Fruit fly (Drosophila melanogaster) whole organism, embryonic: ENCODE results near the gene CG42514.

Source experiments
- Bteb2 ChIP-seq: fragments of 200-800 bp; sonication (Bioruptor generic); optimal IDR thresholded peaks from 2 replicates; lab custom pipeline; 2016; ENCODE audit warnings: missing biosample characterization, missing genetic modification characterization
- CG11504 ChIP-seq: fragments of 200-800 bp; sonication (Bioruptor generic); optimal IDR thresholded peaks from 3 replicates; lab custom pipeline; 2019; ENCODE audit warnings: missing biosample characterization, mild to moderate bottlenecking, missing genetic modification characterization, moderate library complexity
- CG12155 ChIP-seq: fragments of 200-800 bp; sonication (Bioruptor generic); optimal IDR thresholded peaks from 3 replicates; lab custom pipeline; 2016; ENCODE audit warnings: missing biosample characterization, missing genetic modification characterization
- CG12219 ChIP-seq: fragments of 200-800 bp; sonication (Bioruptor generic); optimal IDR thresholded peaks from 3 replicates; lab custom pipeline; 2018; ENCODE audit warnings: missing biosample characterization, mild to moderate bottlenecking, missing genetic modification characterization
- CG1233 ChIP-seq: fragments of 200-800 bp; sonication (Bioruptor generic); optimal IDR thresholded peaks from 4 replicates; lab custom pipeline; 2018; ENCODE audit warnings: missing biosample characterization, mild to moderate bottlenecking, missing genetic modification characterization
- CG13775 ChIP-seq: fragments of 200-800 bp; sonication (Bioruptor generic); optimal IDR thresholded peaks from 3 replicates; lab custom pipeline; 2017; ENCODE audit warnings: missing biosample characterization, mild to moderate bottlenecking, missing genetic modification characterization
- CG15601 ChIP-seq: fragments of 200-800 bp; sonication (Bioruptor generic); optimal IDR thresholded peaks from 3 replicates; lab custom pipeline; 2019; ENCODE audit warnings: missing biosample characterization, mild to moderate bottlenecking, missing genetic modification characterization, moderate library complexity
- CG16813 ChIP-seq: fragments of 200-800 bp; sonication (Bioruptor generic); IDR thresholded peaks from 3 replicates; pipeline ENCODE4 v1.3.6; 2022; ENCODE audit warnings: missing biosample characterization, missing genetic modification characterization; ENCODE audit not compliant: partially characterized antibody
- CG16815 ChIP-seq: fragments of 200-800 bp; sonication (Bioruptor generic); optimal IDR thresholded peaks from 3 replicates; lab custom pipeline; 2017; ENCODE audit warnings: missing biosample characterization, mild to moderate bottlenecking, missing genetic modification characterization
- CG17802 ChIP-seq: fragments of 200-800 bp; sonication (Bioruptor generic); optimal IDR thresholded peaks from 2 replicates; lab custom pipeline; 2018; ENCODE audit warnings: missing biosample characterization, mild to moderate bottlenecking, missing genetic modification characterization, moderate library complexity
- CG18599 ChIP-seq: fragments of 200-800 bp; sonication (Bioruptor generic); optimal IDR thresholded peaks from 3 replicates; lab custom pipeline; 2017; ENCODE audit warnings: missing biosample characterization, missing genetic modification characterization, mild to moderate bottlenecking, moderate library complexity, missing genetic modification reagents
- CG2199 ChIP-seq: fragments of 200-800 bp; sonication (Bioruptor generic); IDR thresholded peaks from 3 replicates; pipeline ENCODE4 v1.3.6; 2022; ENCODE audit warnings: missing biosample characterization, missing genetic modification characterization
- CG2712 ChIP-seq: fragments of 200-800 bp; optimal IDR thresholded peaks from 3 replicates; lab custom pipeline; 2019; ENCODE audit warnings: missing biosample characterization, mild to moderate bottlenecking, missing genetic modification characterization, moderate library complexity
- CG2889 ChIP-seq: fragments of 200-800 bp; sonication (Bioruptor generic); IDR thresholded peaks from 3 replicates; pipeline ENCODE4 v1.3.6; 2022; ENCODE audit warnings: missing biosample characterization, missing genetic modification characterization
- CG3065 ChIP-seq: fragments of 200-800 bp; sonication (Bioruptor generic); optimal IDR thresholded peaks from 2 replicates; lab custom pipeline; 2016; ENCODE audit warnings: missing biosample characterization, missing genetic modification characterization
- CG5953 ChIP-seq: fragments of 200-800 bp; sonication (Bioruptor generic); IDR thresholded peaks from 2 replicates; pipeline ENCODE4 v1.3.6; 2022; ENCODE audit warnings: missing biosample characterization, missing genetic modification characterization
- CG6175 ChIP-seq: fragments of 200-800 bp; sonication (Bioruptor generic); IDR thresholded peaks from 3 replicates; pipeline ENCODE4 v1.3.6; 2022; ENCODE audit warnings: missing biosample characterization, missing genetic modification characterization
- CG7928 ChIP-seq: fragments of 200-800 bp; sonication (Bioruptor generic); optimal IDR thresholded peaks from 2 replicates; lab custom pipeline; 2017; ENCODE audit warnings: missing biosample characterization, mild to moderate bottlenecking, missing genetic modification characterization
- CG7987 ChIP-seq: fragments of 200-800 bp; sonication (Bioruptor generic); optimal IDR thresholded peaks from 2 replicates; lab custom pipeline; 2018; ENCODE audit warnings: missing biosample characterization, mild to moderate bottlenecking, missing genetic modification characterization, moderate library complexity
- CG9437 ChIP-seq: fragments of 200-800 bp; sonication (Bioruptor generic); optimal IDR thresholded peaks from 2 replicates; lab custom pipeline; 2018; ENCODE audit warnings: missing biosample characterization, mild to moderate bottlenecking, missing genetic modification characterization
- CoRest ChIP-seq: fragments of 200-800 bp; sonication (Bioruptor generic); optimal IDR thresholded peaks from 3 replicates; lab custom pipeline; 2018; ENCODE audit warnings: missing biosample characterization, mild to moderate bottlenecking, missing genetic modification characterization, moderate library complexity
- D19A ChIP-seq: fragments of 200-800 bp; optimal IDR thresholded peaks from 3 replicates; lab custom pipeline; 2019; ENCODE audit warnings: missing biosample characterization, mild to moderate bottlenecking, missing genetic modification characterization, moderate library complexity
- D19B ChIP-seq: fragments of 200-800 bp; sonication (Bioruptor generic); optimal IDR thresholded peaks from 2 replicates; lab custom pipeline; 2017; ENCODE audit warnings: missing biosample characterization, mild to moderate bottlenecking, missing genetic modification characterization
- H15 ChIP-seq: fragments of 200-800 bp; sonication (Bioruptor generic); IDR thresholded peaks from 3 replicates; pipeline ENCODE4 v1.3.6; 2022; ENCODE audit warnings: missing biosample characterization, missing genetic modification characterization
- H2.0 ChIP-seq: fragments of 200-800 bp; sonication (Bioruptor generic); IDR thresholded peaks from 2 replicates; pipeline ENCODE4 v1.3.6; 2022; ENCODE audit warnings: missing biosample characterization, missing genetic modification characterization
- HLHmδ ChIP-seq: fragments of 200-800 bp; sonication (Bioruptor generic); optimal IDR thresholded peaks from 2 replicates; lab custom pipeline; 2018; ENCODE audit warnings: missing biosample characterization, mild to moderate bottlenecking, missing genetic modification characterization, moderate library complexity
- Hey ChIP-seq: fragments of 200-800 bp; sonication (Bioruptor generic); optimal IDR thresholded peaks from 3 replicates; lab custom pipeline; 2018; ENCODE audit warnings: missing biosample characterization, mild to moderate bottlenecking, missing genetic modification characterization
- Max ChIP-seq: fragments of 200-800 bp; sonication (Bioruptor generic); optimal IDR thresholded peaks from 2 replicates; lab custom pipeline; 2016; ENCODE audit warnings: missing biosample characterization, mild to moderate bottlenecking, missing genetic modification characterization
- Med ChIP-seq: fragments of 200-800 bp; sonication (Bioruptor generic); peaks from one replicate; lab custom pipeline; 2016; ENCODE audit warnings: missing biosample characterization, missing genetic modification characterization, mild to moderate bottlenecking, inconsistent platforms, moderate library complexity
- Meics ChIP-seq: fragments of 200-800 bp; sonication (Bioruptor generic); optimal IDR thresholded peaks from 2 replicates; lab custom pipeline; 2017; ENCODE audit warnings: missing biosample characterization, mild to moderate bottlenecking, missing genetic modification characterization
- Neu2 ChIP-seq: fragments of 200-800 bp; sonication (Bioruptor generic); optimal IDR thresholded peaks from 3 replicates; lab custom pipeline; 2016; ENCODE audit warnings: missing biosample characterization, missing genetic modification characterization, borderline replicate concordance
- Nf-YB ChIP-seq: fragments of 200-800 bp; sonication (Bioruptor generic); optimal IDR thresholded peaks from 3 replicates; lab custom pipeline; 2019; ENCODE audit warnings: missing biosample characterization, mild to moderate bottlenecking, missing genetic modification characterization, moderate library complexity
- Oli ChIP-seq: fragments of 200-800 bp; sonication (Bioruptor generic); optimal IDR thresholded peaks from 2 replicates; lab custom pipeline; 2018; ENCODE audit warnings: missing biosample characterization, mild to moderate bottlenecking, missing genetic modification characterization, moderate library complexity
- Optix ChIP-seq: fragments of 200-800 bp; sonication (Bioruptor generic); IDR thresholded peaks from 3 replicates; pipeline ENCODE4 v1.3.6; 2022; ENCODE audit warnings: missing biosample characterization, missing genetic modification characterization
- Sry-β ChIP-seq: fragments of 200-800 bp; sonication (Bioruptor generic); optimal IDR thresholded peaks from 2 replicates; lab custom pipeline; 2018; ENCODE audit warnings: missing biosample characterization, mild to moderate bottlenecking, missing genetic modification characterization, moderate library complexity
- Sry-δ ChIP-seq: fragments of 200-800 bp; sonication (Bioruptor generic); optimal IDR thresholded peaks from 2 replicates; lab custom pipeline; 2016; ENCODE audit warnings: missing biosample characterization, missing genetic modification characterization
- Ssrp ChIP-seq: fragments of 200-800 bp; sonication (Bioruptor generic); optimal IDR thresholded peaks from 2 replicates; lab custom pipeline; 2018; ENCODE audit warnings: missing biosample characterization, mild to moderate bottlenecking, missing genetic modification characterization, moderate library complexity
- al ChIP-seq: fragments of 200-800 bp; sonication (Bioruptor generic); IDR thresholded peaks from 2 replicates; pipeline ENCODE4 v1.3.6; 2022; ENCODE audit warnings: missing biosample characterization, missing genetic modification characterization
- cas ChIP-seq: fragments of 200-800 bp; sonication (Bioruptor generic); IDR thresholded peaks from 2 replicates; pipeline ENCODE4 v1.3.6; 2022; ENCODE audit warnings: missing biosample characterization, missing genetic modification characterization
- cato ChIP-seq: fragments of 200-800 bp; sonication (Bioruptor generic); optimal IDR thresholded peaks from 2 replicates; lab custom pipeline; 2016; ENCODE audit warnings: missing biosample characterization, missing genetic modification characterization, borderline replicate concordance
- danr ChIP-seq: fragments of 200-800 bp; sonication (Bioruptor generic); IDR thresholded peaks from 2 replicates; pipeline ENCODE4 v1.3.6; 2022; ENCODE audit warnings: missing biosample characterization, missing genetic modification characterization
- disco-r ChIP-seq: fragments of 200-800 bp; sonication (Bioruptor generic); optimal IDR thresholded peaks from 2 replicates; lab custom pipeline; 2016; ENCODE audit warnings: missing biosample characterization, missing genetic modification characterization
- ems ChIP-seq: fragments of 200-800 bp; sonication (Bioruptor generic); optimal IDR thresholded peaks from 3 replicates; lab custom pipeline; 2016; ENCODE audit warnings: missing biosample characterization, missing genetic modification characterization
- ewg ChIP-seq: fragments of 200-800 bp; sonication (Bioruptor generic); optimal IDR thresholded peaks from 3 replicates; lab custom pipeline; 2017; ENCODE audit warnings: mild to moderate bottlenecking, missing biosample characterization, missing genetic modification reagents, missing genetic modification characterization
- fd64A ChIP-seq: fragments of 200-800 bp; sonication (Bioruptor generic); optimal IDR thresholded peaks from 3 replicates; lab custom pipeline; 2018; ENCODE audit warnings: missing biosample characterization, mild to moderate bottlenecking, missing genetic modification characterization
- hkb ChIP-seq, 2 experiments: fragments of 200-800 bp in 1 of 2; fragments of >200 bp in 1 of 2; sonication (Bioruptor generic) in 1 of 2; IDR thresholded peaks in 1 of 2; optimal IDR thresholded peaks in 1 of 2; 2 replicates each; pipeline versions ENCODE4 v1.3.6 to Lab custom; 2017 to 2022; ENCODE audit warnings: missing biosample characterization in 1 of 2, missing genetic modification characterization in 1 of 2
- lov ChIP-seq, 2 experiments: fragments of 200-800 bp in 1 of 2; fragments of >200 bp in 1 of 2; sonication (Bioruptor generic) in 1 of 2; IDR thresholded peaks in 1 of 2; optimal IDR thresholded peaks in 1 of 2; 2 replicates in 1 of 2; 3 replicates in 1 of 2; pipeline versions ENCODE4 v1.3.6 to Lab custom; 2017 to 2022; ENCODE audit warnings: missing biosample characterization in 1 of 2, missing genetic modification characterization in 1 of 2
- nau ChIP-seq: fragments of 200-800 bp; sonication (Bioruptor generic); optimal IDR thresholded peaks from 3 replicates; lab custom pipeline; 2017; ENCODE audit warnings: missing biosample characterization, mild to moderate bottlenecking, missing genetic modification characterization, missing genetic modification reagents
- rib ChIP-seq: fragments of 200-800 bp; sonication (Bioruptor generic); IDR thresholded peaks from 2 replicates; pipeline ENCODE4 v1.3.6; 2022; ENCODE audit warnings: missing biosample characterization, missing genetic modification characterization
- toy ChIP-seq: fragments of 200-800 bp; sonication (Bioruptor generic); IDR thresholded peaks from 2 replicates; pipeline ENCODE4 v1.3.6; 2022; ENCODE audit warnings: missing biosample characterization, missing genetic modification characterization

CG42514 gene

DNA sequence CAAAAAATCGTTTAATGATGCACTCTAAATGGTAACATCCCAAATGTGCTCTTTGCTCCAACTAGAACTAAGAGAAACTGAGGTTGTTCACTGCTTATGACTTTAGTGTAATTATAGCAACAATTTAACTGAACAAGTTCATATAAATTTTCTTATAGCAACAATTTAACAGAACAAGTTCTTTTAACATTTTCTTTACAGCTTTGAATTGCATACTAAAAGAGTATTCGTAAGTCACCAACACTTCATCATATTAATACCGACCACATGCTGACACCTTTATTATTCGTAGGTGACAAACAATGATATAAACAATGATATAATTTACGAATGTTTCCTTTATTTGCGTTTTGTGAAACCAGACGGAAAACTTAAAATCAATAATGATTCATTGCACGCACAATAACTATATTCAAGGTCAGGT is 1.4 kb downstream of the CG42514 start (continued):
- TF ChIP-seq Bteb2 (GFP tag; lab: Kevin White, UChicago), result no peak
- peak; percentile 79 for TF ChIP-seq Med (GFP tag; lab: Kevin White, UChicago)
- no peak for TF ChIP-seq Ssrp (tag; lab: Kevin White, UChicago)
- no peak for TF ChIP-seq al (GFP tag; lab: Robert Waterston, UW)
- no peak for TF ChIP-seq Nf-YB
- no peak for TF ChIP-seq CG2889 (GFP tag; lab: Robert Waterston, UW)
- TF ChIP-seq CG12155 (GFP tag; lab: Kevin White, UChicago), result no peak
- TF ChIP-seq fd64A (GFP tag; lab: Kevin White, UChicago), result no peak
- peak; percentile 45 for TF ChIP-seq nau (GFP tag; lab: Kevin White, UChicago)
- TF ChIP-seq CG15601 (tag; lab: Kevin White, UChicago), result peak; percentile 31
- no peak for TF ChIP-seq CG3065 (GFP tag; lab: Kevin White, UChicago)
- TF ChIP-seq HLHmδ (GFP tag; lab: Kevin White, UChicago), result no peak
- no peak for TF ChIP-seq CG17802 (tag; lab: Kevin White, UChicago)
- peak; percentile 18 for TF ChIP-seq CoRest (tag; lab: Kevin White, UChicago)
- TF ChIP-seq Optix (GFP tag; lab: Robert Waterston, UW), result no peak
- no peak for TF ChIP-seq lov (optimal IDR thresholded peaks at IDR 0.05; lab: Kevin White, UChicago)
- TF ChIP-seq lov (GFP tag; IDR thresholded peaks at IDR 0.05; lab: Robert Waterston, UW), result no peak
- TF ChIP-seq CG2199 (GFP tag; lab: Robert Waterston, UW), result no peak
- no peak for TF ChIP-seq ems
- no peak for TF ChIP-seq H15 (GFP tag; lab: Robert Waterston, UW)
- no peak for TF ChIP-seq Max (GFP tag; lab: Kevin White, UChicago)
- TF ChIP-seq rib (GFP tag; lab: Robert Waterston, UW), result no peak
- TF ChIP-seq D19B, result no peak
- TF ChIP-seq CG13775 (GFP tag; lab: Kevin White, UChicago), result no peak
- no peak for TF ChIP-seq ewg (GFP tag; lab: Kevin White, UChicago)
- no peak for TF ChIP-seq Hey (tag; lab: Kevin White, UChicago)
- no peak for TF ChIP-seq hkb (optimal IDR thresholded peaks at IDR 0.05; lab: Kevin White, UChicago)
- no peak for TF ChIP-seq hkb (GFP tag; IDR thresholded peaks at IDR 0.05; lab: Robert Waterston, UW)
- peak; percentile 20 for TF ChIP-seq Meics (GFP tag; lab: Kevin White, UChicago)
- no peak for TF ChIP-seq CG1233 (GFP tag; lab: Kevin White, UChicago)
- TF ChIP-seq CG16815 (GFP tag; lab: Kevin White, UChicago), result no peak
- peak; percentile 94 for TF ChIP-seq D19A (tag; lab: Kevin White, UChicago)
- no peak for TF ChIP-seq cato
- no peak for TF ChIP-seq CG7928
- TF ChIP-seq CG11504 (tag; lab: Kevin White, UChicago), result peak; percentile 50
- TF ChIP-seq Neu2, result no peak
- TF ChIP-seq CG2712 (tag; lab: Kevin White, UChicago), result peak; percentile 28
- TF ChIP-seq CG6175 (GFP tag; lab: Robert Waterston, UW), result no peak
- no peak for TF ChIP-seq CG7987 (GFP tag; lab: Kevin White, UChicago)
- peak; percentile 27 for TF ChIP-seq Oli (tag; lab: Kevin White, UChicago)
- TF ChIP-seq CG18599, result peak; percentile 32
- no peak for TF ChIP-seq toy
- TF ChIP-seq cas (GFP tag; lab: Robert Waterston, UW), result no peak
- TF ChIP-seq CG12219 (GFP tag; lab: Kevin White, UChicago), result no peak
- TF ChIP-seq Sry-δ (GFP tag; lab: Kevin White, UChicago), result no peak
- TF ChIP-seq CG5953 (GFP tag; lab: Robert Waterston, UW), result no peak
- TF ChIP-seq danr (GFP tag; lab: Robert Waterston, UW), result no peak
- no peak for TF ChIP-seq disco-r
- no peak for TF ChIP-seq H2.0 (GFP tag; lab: Robert Waterston, UW)
- TF ChIP-seq Sry-β (GFP tag; lab: Kevin White, UChicago), result no peak
- peak; percentile 14 for TF ChIP-seq CG9437 (GFP tag; lab: Kevin White, UChicago)
- no peak for TF ChIP-seq CG16813
